Fruit fly (Drosophila melanogaster): Measurements from ENCODE around the gene disp.

- TF ChIP-seq usp (GFP tag; optimal IDR thresholded peaks at IDR 0.05), result no peak
- no peak for TF ChIP-seq Bteb2 (GFP tag; optimal IDR thresholded peaks at IDR 0.05)
- no peak for TF ChIP-seq CG6813 (GFP tag; optimal IDR thresholded peaks at IDR 0.05)
- no peak for TF ChIP-seq CG4617 (GFP tag; optimal IDR thresholded peaks at IDR 0.05; ENCODE audit: borderline replicate concordance)
- TF ChIP-seq danr (GFP tag; IDR thresholded peaks at IDR 0.05), result no peak
- no peak for TF ChIP-seq kay (GFP tag; optimal IDR thresholded peaks at IDR 0.05)
- TF ChIP-seq sr (GFP tag; IDR thresholded peaks at IDR 0.05), result no peak
- no peak for TF ChIP-seq CG14050 (GFP tag; IDR thresholded peaks at IDR 0.05)
- no peak for TF ChIP-seq br (optimal IDR thresholded peaks at IDR 0.05)
- no peak for TF ChIP-seq CG8765 (GFP tag; IDR thresholded peaks at IDR 0.05)
- TF ChIP-seq CG18619 (GFP tag; optimal IDR thresholded peaks at IDR 0.05), result no peak
- TF ChIP-seq pan (optimal IDR thresholded peaks at IDR 0.05), result no peak
- TF ChIP-seq pan (GFP tag; optimal IDR thresholded peaks at IDR 0.05 in 1 of 2, IDR thresholded peaks at IDR 0.05 in 1 of 2), result no peak
- no peak for TF ChIP-seq gt (GFP tag; IDR thresholded peaks at IDR 0.05)
- TF ChIP-seq mirr (GFP tag; optimal IDR thresholded peaks at IDR 0.05), result no peak
Measured at dm6 chr3R:5829762-5830161, 26.3 kb downstream of the disp start, which contains the start of gene glob3.

Measured in whole organism, embryonic.